Fruit fly (Drosophila melanogaster): Measurements from ENCODE around the gene CG12065.
A peak's percentile ranks its signal among the peaks of the same experiment; 100 is the strongest.

The CG12065 gene

dm6 chrX:8558762-8559172, 15.3 kb upstream of the CG12065 start, which contains the start of gene IntS4 (continued):
- TF ChIP-seq crol (GFP tag; IDR thresholded peaks at IDR 0.05), result no peak
- no peak for TF ChIP-seq Hey (tag; optimal IDR thresholded peaks at IDR 0.05)
- TF ChIP-seq Dp (GFP tag; optimal IDR thresholded peaks at IDR 0.05), result peak; percentile 22
- TF ChIP-seq pan (optimal IDR thresholded peaks at IDR 0.05), result no peak
- TF ChIP-seq pan (GFP tag; optimal IDR thresholded peaks at IDR 0.05 in 1 of 2, IDR thresholded peaks at IDR 0.05 in 1 of 2), result peak in 1 of 2 experiments; percentile 54
- TF ChIP-seq slou (GFP tag; optimal IDR thresholded peaks at IDR 0.05), result peak; percentile 68
- TF ChIP-seq CG12219 (GFP tag; optimal IDR thresholded peaks at IDR 0.05), result no peak
- TF ChIP-seq slbo (GFP tag; IDR thresholded peaks at IDR 0.05), result peak; percentile 83; the same call in 1 of the 2 replicates
- TF ChIP-seq sim (GFP tag; IDR thresholded peaks at IDR 0.05), result no peak
- TF ChIP-seq CG6254 (GFP tag; optimal IDR thresholded peaks at IDR 0.05), result no peak
- no peak for TF ChIP-seq Hmr (GFP tag; optimal IDR thresholded peaks at IDR 0.05)
- TF ChIP-seq Ada2b (GFP tag; IDR thresholded peaks at IDR 0.05), result peak; percentile 58
- TF ChIP-seq Lpt (GFP tag; optimal IDR thresholded peaks at IDR 0.05), result no peak
- peak; percentile 84 for TF ChIP-seq Gug (GFP tag; IDR thresholded peaks at IDR 0.05)
- TF ChIP-seq CG1792 (GFP tag; optimal IDR thresholded peaks at IDR 0.05), result no peak
- no peak for TF ChIP-seq Trl (optimal IDR thresholded peaks at IDR 0.05)
- TF ChIP-seq Trl (GFP tag; optimal IDR thresholded peaks at IDR 0.05), result no peak
- peak; percentile 12 for TF ChIP-seq CG8944 (GFP tag; optimal IDR thresholded peaks at IDR 0.05)
- peak; percentile 59 for TF ChIP-seq pzg (GFP tag; optimal IDR thresholded peaks at IDR 0.05)
- TF ChIP-seq br (optimal IDR thresholded peaks at IDR 0.05), result no peak
- TF ChIP-seq Ets65A (GFP tag), result peak; percentile 91
- TF ChIP-seq CkIIα-i1 (GFP tag; IDR thresholded peaks at IDR 0.05), result no peak
- TF ChIP-seq Dref (GFP tag; IDR thresholded peaks at IDR 0.05), result peak; percentile 69
- TF ChIP-seq ssp (GFP tag; IDR thresholded peaks at IDR 0.05), result peak; percentile 50
- TF ChIP-seq CG10979 (tag; optimal IDR thresholded peaks at IDR 0.05), result peak; percentile 53
- TF ChIP-seq Kr (GFP tag; optimal IDR thresholded peaks at IDR 0.05), result no peak
- peak; percentile 54 for TF ChIP-seq HHEX (GFP tag; optimal IDR thresholded peaks at IDR 0.05)
- no peak for TF ChIP-seq ham (GFP tag; IDR thresholded peaks at IDR 0.05)
- TF ChIP-seq CG8089 (GFP tag; optimal IDR thresholded peaks at IDR 0.05), result no peak
- no peak for TF ChIP-seq sr (GFP tag; IDR thresholded peaks at IDR 0.05)
- TF ChIP-seq CrebB (tag; optimal IDR thresholded peaks at IDR 0.05), result peak; percentile 20
- TF ChIP-seq tap (tag; optimal IDR thresholded peaks at IDR 0.05), result no peak
- TF ChIP-seq prd (optimal IDR thresholded peaks at IDR 0.05), result no peak
- TF ChIP-seq prd (GFP tag; IDR thresholded peaks at IDR 0.05), result peak; percentile 77
- no peak for TF ChIP-seq CG9437 (GFP tag; optimal IDR thresholded peaks at IDR 0.05)
- TF ChIP-seq CG17359 (tag; optimal IDR thresholded peaks at IDR 0.05), result peak; percentile 36
- TF ChIP-seq jumu (GFP tag; optimal IDR thresholded peaks at IDR 0.05), result peak; percentile 42
- TF ChIP-seq mld (GFP tag; IDR thresholded peaks at IDR 0.05; ENCODE audit: partially characterized antibody), result peak; percentile 63; the same call in 2 of the 3 replicates
- TF ChIP-seq abd-A (tag; optimal IDR thresholded peaks at IDR 0.05), result no peak
- no peak for TF ChIP-seq lab (GFP tag; optimal IDR thresholded peaks at IDR 0.05)
- no peak for TF ChIP-seq Sox102F (GFP tag; optimal IDR thresholded peaks at IDR 0.05)
- peak; percentile 54 for TF ChIP-seq CG33557 (GFP tag; optimal IDR thresholded peaks at IDR 0.05)
- peak; percentile 50 for TF ChIP-seq unpg (GFP tag; optimal IDR thresholded peaks at IDR 0.05)
- 0 out of 2 replicates have a peak, but pooled peaks have one; percentile 13 for TF ChIP-seq danr (GFP tag; IDR thresholded peaks at IDR 0.05)
- peak; percentile 70 for TF ChIP-seq Chrac-16 (GFP tag; optimal IDR thresholded peaks at IDR 0.05)
- TF ChIP-seq chif (GFP tag; optimal IDR thresholded peaks at IDR 0.05), result peak in 1 of 2 experiments; percentile 9
- TF ChIP-seq bab2 (GFP tag; optimal IDR thresholded peaks at IDR 0.05), result peak; percentile 6
- TF ChIP-seq TFAM (GFP tag; optimal IDR thresholded peaks at IDR 0.05), result no peak
- no peak for TF ChIP-seq peb (GFP tag; IDR thresholded peaks at IDR 0.05)
- peak; percentile 34 for TF ChIP-seq fd96Cb (tag; optimal IDR thresholded peaks at IDR 0.05)
- TF ChIP-seq CG10565 (GFP tag; optimal IDR thresholded peaks at IDR 0.05), result no peak
- peak; percentile 96 for TF ChIP-seq Doc3 (GFP tag; IDR thresholded peaks at IDR 0.05; ENCODE audit: partially characterized antibody)
- no peak for TF ChIP-seq salm (tag; optimal IDR thresholded peaks at IDR 0.05)

Measured in whole organism, embryonic.